Worm (Caenorhabditis elegans): ENCODE measurements around the gene nmr-2.

Gene nmr-2

ce11 chrV:14971136-14971535 is 40.3 kb downstream of the nmr-2 start, which contains the start of gene nlp-59:
TSS of gene nlp-59 (plus strand) at chrV:14971436.
- TF ChIP-seq unc-39 (tag; optimal IDR thresholded peaks at IDR 0.05) (no peak), ham-2 (GFP tag; optimal IDR thresholded peaks at IDR 0.05) (no peak), nhr-2 (tag; optimal IDR thresholded peaks at IDR 0.05) (no peak), sem-2 (GFP tag; optimal IDR thresholded peaks at IDR 0.05) (no peak), elt-1 (tag; optimal IDR thresholded peaks at IDR 0.05; ENCODE audit: borderline replicate concordance, insufficient read depth) (no peak), lsy-2 (tag; optimal IDR thresholded peaks at IDR 0.05) (no peak), elt-3 (tag; optimal IDR thresholded peaks at IDR 0.05) (no peak), nhr-12 (tag; optimal IDR thresholded peaks at IDR 0.05) (no peak), mep-1 (tag; optimal IDR thresholded peaks at IDR 0.05) (no peak), mls-2 (tag; optimal IDR thresholded peaks at IDR 0.05) (no peak), M03D4.4 (tag; optimal IDR thresholded peaks at IDR 0.05) (no peak), pha-4 (tag; optimal IDR thresholded peaks at IDR 0.05) (no peak), blmp-1 (tag; optimal IDR thresholded peaks at IDR 0.05) (no peak)

Measured in whole organism, mixed stage, embryonic.